Fruit fly (Drosophila melanogaster) whole organism, embryonic: ENCODE data around the gene CG15286.

Experiments used
- CG10209 ChIP-seq: fragments of 200-800 bp; sonication (Bioruptor generic); optimal IDR thresholded peaks from 3 replicates; lab custom pipeline; 2017; ENCODE audit warnings: missing biosample characterization, mild to moderate bottlenecking, missing genetic modification characterization, missing genetic modification reagents
- CG10321 ChIP-seq: fragments of 200-800 bp; sonication (Bioruptor generic); IDR thresholded peaks from 2 replicates; pipeline ENCODE4 v1.3.6; 2022; ENCODE audit warnings: missing biosample characterization, missing genetic modification characterization
- CG11504 ChIP-seq: fragments of 200-800 bp; sonication (Bioruptor generic); optimal IDR thresholded peaks from 3 replicates; lab custom pipeline; 2019; ENCODE audit warnings: missing biosample characterization, mild to moderate bottlenecking, missing genetic modification characterization, moderate library complexity
- CG12942 ChIP-seq: fragments of 200-800 bp; sonication (Bioruptor generic); optimal IDR thresholded peaks from 3 replicates; lab custom pipeline; 2016; ENCODE audit warnings: missing biosample characterization, missing genetic modification characterization
- CG13123 ChIP-seq: fragments of 200-800 bp; sonication (Bioruptor generic); optimal IDR thresholded peaks from 2 replicates; lab custom pipeline; 2016; ENCODE audit warnings: missing biosample characterization, missing genetic modification characterization
- CG1603 ChIP-seq: fragments of 200-800 bp; sonication (Bioruptor generic); optimal IDR thresholded peaks from 2 replicates; lab custom pipeline; 2019; ENCODE audit warnings: missing biosample characterization, mild to moderate bottlenecking, missing genetic modification characterization, moderate library complexity
- CG17802 ChIP-seq: fragments of 200-800 bp; sonication (Bioruptor generic); optimal IDR thresholded peaks from 2 replicates; lab custom pipeline; 2018; ENCODE audit warnings: missing biosample characterization, mild to moderate bottlenecking, missing genetic modification characterization, moderate library complexity
- CG18262 ChIP-seq: fragments of 200-800 bp; optimal IDR thresholded peaks from 3 replicates; lab custom pipeline; 2019; ENCODE audit warnings: missing biosample characterization, mild to moderate bottlenecking, missing genetic modification characterization, moderate library complexity
- CG2120 ChIP-seq: fragments of 200-800 bp; sonication (Bioruptor generic); optimal IDR thresholded peaks from 3 replicates; lab custom pipeline; 2016; ENCODE audit warnings: missing biosample characterization, missing genetic modification characterization
- CG2889 ChIP-seq: fragments of 200-800 bp; sonication (Bioruptor generic); IDR thresholded peaks from 3 replicates; pipeline ENCODE4 v1.3.6; 2022; ENCODE audit warnings: missing biosample characterization, missing genetic modification characterization
- CG4854 ChIP-seq: fragments of 200-800 bp; sonication (Bioruptor generic); optimal IDR thresholded peaks from 2 replicates; lab custom pipeline; 2016; ENCODE audit warnings: missing biosample characterization, missing genetic modification characterization, inconsistent platforms
- CG5180 ChIP-seq: fragments of 200-800 bp; sonication (Bioruptor generic); optimal IDR thresholded peaks from 3 replicates; lab custom pipeline; 2017; ENCODE audit warnings: missing biosample characterization, missing genetic modification characterization, mild to moderate bottlenecking, moderate library complexity, missing genetic modification reagents
- CG6654 ChIP-seq: fragments of 200-800 bp; sonication (Bioruptor generic); optimal IDR thresholded peaks from 2 replicates; lab custom pipeline; 2017; ENCODE audit warnings: missing biosample characterization, mild to moderate bottlenecking, missing genetic modification characterization
- CG7786 ChIP-seq: fragments of 200-800 bp; sonication (Bioruptor generic); optimal IDR thresholded peaks from 2 replicates; lab custom pipeline; 2016; ENCODE audit warnings: missing biosample characterization, missing genetic modification characterization
- CG8290 ChIP-seq, 3 experiments: fragments of 200-800 bp; sonication (Bioruptor generic); optimal IDR thresholded peaks; 2 replicates each; lab custom pipeline; 2016 to 2019; ENCODE audit warnings: missing biosample characterization in 3 of 3, missing genetic modification characterization in 3 of 3, mild to moderate bottlenecking in 2 of 3, moderate library complexity in 1 of 3
- CG9437 ChIP-seq: fragments of 200-800 bp; sonication (Bioruptor generic); optimal IDR thresholded peaks from 2 replicates; lab custom pipeline; 2018; ENCODE audit warnings: missing biosample characterization, mild to moderate bottlenecking, missing genetic modification characterization
- CG9817 ChIP-seq: fragments of 200-800 bp; sonication (Bioruptor generic); optimal IDR thresholded peaks from 2 replicates; lab custom pipeline; 2018; ENCODE audit warnings: missing biosample characterization, mild to moderate bottlenecking, missing genetic modification characterization, moderate library complexity
- D ChIP-seq, 2 experiments: fragments of 200-800 bp in 1 of 2; fragments of >200 bp in 1 of 2; sonication (Bioruptor generic) in 1 of 2; optimal IDR thresholded peaks; 2 replicates in 1 of 2; 3 replicates in 1 of 2; lab custom pipeline; 2017; ENCODE audit warnings: mild to moderate bottlenecking in 1 of 2, missing biosample characterization in 1 of 2, missing genetic modification characterization in 1 of 2, missing genetic modification reagents in 1 of 2
- D19B ChIP-seq: fragments of 200-800 bp; sonication (Bioruptor generic); optimal IDR thresholded peaks from 2 replicates; lab custom pipeline; 2017; ENCODE audit warnings: missing biosample characterization, mild to moderate bottlenecking, missing genetic modification characterization
- Dll ChIP-seq: fragments of 200-800 bp; sonication (Bioruptor generic); IDR thresholded peaks from 4 replicates; pipeline ENCODE4 v1.3.6; 2022; ENCODE audit warnings: missing biosample characterization, missing genetic modification characterization; ENCODE audit not compliant: partially characterized antibody
- HmgZ ChIP-seq: fragments of 200-800 bp; sonication (Bioruptor generic); optimal IDR thresholded peaks from 2 replicates; lab custom pipeline; 2018; ENCODE audit warnings: missing biosample characterization, mild to moderate bottlenecking, missing genetic modification characterization
- Hr51 ChIP-seq, 2 experiments: fragments of 200-800 bp; sonication (Bioruptor generic); optimal IDR thresholded peaks; 2 replicates in 1 of 2; 3 replicates in 1 of 2; lab custom pipeline; 2016 to 2018; ENCODE audit warnings: missing biosample characterization in 2 of 2, missing genetic modification characterization in 2 of 2, mild to moderate bottlenecking in 1 of 2, moderate library complexity in 1 of 2
- Mrtf ChIP-seq: fragments of 200-800 bp; sonication (Bioruptor generic); IDR thresholded peaks from 3 replicates; pipeline ENCODE4 v1.3.6; 2022; ENCODE audit warnings: missing biosample characterization, missing genetic modification characterization
- Poxn ChIP-seq: fragments of 200-800 bp; sonication (Bioruptor generic); IDR thresholded peaks from 2 replicates; pipeline ENCODE4 v1.3.6; 2022; ENCODE audit warnings: missing biosample characterization, missing genetic modification characterization
- Rx ChIP-seq: fragments of 200-800 bp; sonication (Bioruptor generic); IDR thresholded peaks from 2 replicates; pipeline ENCODE4 v1.3.6; 2022; ENCODE audit warnings: missing biosample characterization, missing genetic modification characterization
- Sox100B ChIP-seq: fragments of 200-800 bp; sonication (Bioruptor generic); optimal IDR thresholded peaks from 3 replicates; lab custom pipeline; 2018; ENCODE audit warnings: missing biosample characterization, mild to moderate bottlenecking, missing genetic modification characterization
- Xrp1 ChIP-seq: fragments of 200-800 bp; sonication (Bioruptor generic); IDR thresholded peaks from 2 replicates; pipeline ENCODE4 v1.3.6; 2022; ENCODE audit warnings: missing biosample characterization, missing genetic modification characterization
- abd-A ChIP-seq: fragments of 200-800 bp; sonication (Bioruptor generic); optimal IDR thresholded peaks from 3 replicates; lab custom pipeline; 2019; ENCODE audit warnings: missing biosample characterization, mild to moderate bottlenecking, missing genetic modification characterization, moderate library complexity
- ac ChIP-seq: fragments of 200-800 bp; sonication (Bioruptor generic); optimal IDR thresholded peaks from 3 replicates; lab custom pipeline; 2017; ENCODE audit warnings: missing biosample characterization, mild to moderate bottlenecking, missing genetic modification characterization
- bab2 ChIP-seq: fragments of 200-800 bp; sonication (Bioruptor generic); optimal IDR thresholded peaks from 2 replicates; lab custom pipeline; 2016; ENCODE audit warnings: missing biosample characterization, missing genetic modification characterization
- ci ChIP-seq: fragments of 200-800 bp; sonication (Bioruptor generic); IDR thresholded peaks from 3 replicates; pipeline ENCODE4 v1.3.6; 2022; ENCODE audit warnings: missing biosample characterization, missing genetic modification characterization
- dmrt99B ChIP-seq: fragments of 200-800 bp; sonication (Bioruptor generic); optimal IDR thresholded peaks from 2 replicates; lab custom pipeline; 2018; ENCODE audit warnings: missing biosample characterization, mild to moderate bottlenecking, missing genetic modification characterization, moderate library complexity
- dpn ChIP-seq, 2 experiments: fragments of 200-800 bp; sonication (Bioruptor generic); optimal IDR thresholded peaks; 3 replicates each; lab custom pipeline; 2016; ENCODE audit warnings: missing biosample characterization in 2 of 2, missing genetic modification characterization in 2 of 2
- esg ChIP-seq: fragments of 200-800 bp; sonication (Bioruptor generic); conservative IDR thresholded peaks from 2 replicates; pipeline ENCODE4 v1.3.6; 2022; ENCODE audit warnings: missing biosample characterization, missing genetic modification characterization
- eve ChIP-seq, 2 experiments: fragments of >200 bp; optimal IDR thresholded peaks; 2 replicates each; lab custom pipeline; 2017; ENCODE audit warnings: missing biosample characterization in 2 of 2, missing genetic modification characterization in 2 of 2
- gcm2 ChIP-seq: fragments of 200-800 bp; sonication (Bioruptor generic); optimal IDR thresholded peaks from 2 replicates; lab custom pipeline; 2016; ENCODE audit warnings: missing biosample characterization, missing genetic modification characterization
- gem ChIP-seq: fragments of 200-800 bp; sonication (Bioruptor generic); optimal IDR thresholded peaks from 2 replicates; lab custom pipeline; 2019; ENCODE audit warnings: missing biosample characterization, mild to moderate bottlenecking, missing genetic modification characterization, moderate library complexity
- grau ChIP-seq: fragments of 200-800 bp; optimal IDR thresholded peaks from 3 replicates; lab custom pipeline; 2019; ENCODE audit warnings: missing biosample characterization, mild to moderate bottlenecking, missing genetic modification characterization, moderate library complexity
- gsb-n ChIP-seq: fragments of 200-800 bp; sonication (Bioruptor generic); optimal IDR thresholded peaks from 3 replicates; lab custom pipeline; 2018; ENCODE audit warnings: missing biosample characterization, mild to moderate bottlenecking, missing genetic modification characterization
- jumu ChIP-seq: fragments of 200-800 bp; sonication (Bioruptor generic); optimal IDR thresholded peaks from 3 replicates; lab custom pipeline; 2016; ENCODE audit warnings: missing biosample characterization, missing genetic modification characterization
- knrl ChIP-seq: fragments of 200-800 bp; sonication (Bioruptor generic); IDR thresholded peaks from 3 replicates; pipeline ENCODE4 v1.3.6; 2022; ENCODE audit warnings: missing biosample characterization, missing genetic modification characterization; ENCODE audit not compliant: partially characterized antibody
- lov ChIP-seq, 2 experiments: fragments of 200-800 bp in 1 of 2; fragments of >200 bp in 1 of 2; sonication (Bioruptor generic) in 1 of 2; IDR thresholded peaks in 1 of 2; optimal IDR thresholded peaks in 1 of 2; 2 replicates in 1 of 2; 3 replicates in 1 of 2; pipeline versions ENCODE4 v1.3.6 to Lab custom; 2017 to 2022; ENCODE audit warnings: missing biosample characterization in 1 of 2, missing genetic modification characterization in 1 of 2
- oc ChIP-seq: fragments of 200-800 bp; sonication (Bioruptor generic); optimal IDR thresholded peaks from 2 replicates; lab custom pipeline; 2018; ENCODE audit warnings: missing biosample characterization, mild to moderate bottlenecking, missing genetic modification characterization, moderate library complexity
- ssp ChIP-seq: fragments of 200-800 bp; sonication (Bioruptor generic); IDR thresholded peaks from 2 replicates; pipeline ENCODE4 v1.3.6; 2022; ENCODE audit warnings: missing biosample characterization, missing genetic modification characterization
- toy ChIP-seq: fragments of 200-800 bp; sonication (Bioruptor generic); IDR thresholded peaks from 2 replicates; pipeline ENCODE4 v1.3.6; 2022; ENCODE audit warnings: missing biosample characterization, missing genetic modification characterization
- zfh1 ChIP-seq: fragments of 200-800 bp; sonication (Bioruptor generic); IDR thresholded peaks from 3 replicates; pipeline ENCODE4 v1.3.6; 2022; ENCODE audit warnings: missing biosample characterization, missing genetic modification characterization

Gene CG15286

dm6 chr2L:14355033-14355851, 17.2 kb downstream of the CG15286 start, which contains the start of gene Rab14 (continued):
- peak; percentile 69 for TF ChIP-seq Mrtf (GFP tag; lab: Robert Waterston, UW)
- TF ChIP-seq CG2889 (GFP tag; lab: Robert Waterston, UW), result peak; percentile 70
- TF ChIP-seq zfh1 (GFP tag; lab: Robert Waterston, UW), result peak; percentile 85
- TF ChIP-seq CG13123 (GFP tag; lab: Kevin White, UChicago), result no peak
- TF ChIP-seq dpn (GFP tag; optimal IDR thresholded peaks at IDR 0.05; lab: Kevin White, UChicago), result peak; percentile 60 to 82
- TF ChIP-seq gem, result peak; percentile 91
- TF ChIP-seq Hr51 (GFP tag; optimal IDR thresholded peaks at IDR 0.05; lab: Kevin White, UChicago), result peak; percentile 68 to 90
- peak; percentile 65 for TF ChIP-seq CG12942 (GFP tag; lab: Kevin White, UChicago)
- TF ChIP-seq gcm2 (GFP tag; lab: Kevin White, UChicago), result peak; percentile 30
- TF ChIP-seq Dll (GFP tag; lab: Robert Waterston, UW), result peak; percentile 83
- peak; percentile 27 for TF ChIP-seq ac (GFP tag; lab: Kevin White, UChicago)
- peak; percentile 80 for TF ChIP-seq bab2 (GFP tag; lab: Kevin White, UChicago)
- TF ChIP-seq grau, result peak; percentile 84
- peak; percentile 60 for TF ChIP-seq CG5180 (GFP tag; lab: Kevin White, UChicago)
- peak; percentile 74 for TF ChIP-seq esg
- peak; percentile 85 for TF ChIP-seq CG9817
- TF ChIP-seq CG9437 (GFP tag; lab: Kevin White, UChicago), result peak; percentile 76
- TF ChIP-seq abd-A, result peak; percentile 22
- TF ChIP-seq gsb-n (tag; lab: Kevin White, UChicago), result peak; percentile 63
- peak; percentile 76 for TF ChIP-seq CG4854
- TF ChIP-seq CG10209 (GFP tag; lab: Kevin White, UChicago), result peak; percentile 81
- TF ChIP-seq CG8290 (GFP tag; optimal IDR thresholded peaks at IDR 0.05; lab: Kevin White, UChicago), result peak; percentile 31
- TF ChIP-seq CG8290 (tag; optimal IDR thresholded peaks at IDR 0.05; lab: Kevin White, UChicago), result peak in 1 of 2 experiments; percentile 78
- peak; percentile 74 for TF ChIP-seq CG1603 (tag; lab: Kevin White, UChicago)
- peak; percentile 83 for TF ChIP-seq dmrt99B (tag; lab: Kevin White, UChicago)
- TF ChIP-seq HmgZ, result peak; percentile 73
- no peak for TF ChIP-seq lov (optimal IDR thresholded peaks at IDR 0.05; lab: Kevin White, UChicago)
- TF ChIP-seq lov (GFP tag; IDR thresholded peaks at IDR 0.05; lab: Robert Waterston, UW), result peak; percentile 59; the same call in 1 of the 3 replicates
- peak; percentile 35 for TF ChIP-seq CG6654 (GFP tag; lab: Kevin White, UChicago)
- peak; percentile 83 for TF ChIP-seq knrl (GFP tag; lab: Robert Waterston, UW)
- peak; percentile 82 for TF ChIP-seq oc (tag; lab: Kevin White, UChicago)
- peak; percentile 47 for TF ChIP-seq CG17802
- peak; percentile 65 for TF ChIP-seq CG7786 (GFP tag; lab: Kevin White, UChicago)
- TF ChIP-seq Xrp1 (GFP tag; lab: Robert Waterston, UW), result peak; percentile 83
- peak; percentile 59 for TF ChIP-seq jumu (GFP tag; lab: Kevin White, UChicago)
- peak; percentile 89 for TF ChIP-seq CG2120 (GFP tag; lab: Kevin White, UChicago)
- TF ChIP-seq CG11504, result peak; percentile 87
- TF ChIP-seq Sox100B (GFP tag; lab: Kevin White, UChicago), result peak; percentile 66
- TF ChIP-seq D19B (GFP tag; lab: Kevin White, UChicago), result peak; percentile 89
- TF ChIP-seq Rx (GFP tag; lab: Robert Waterston, UW), result peak; percentile 62; the same call in 1 of the 2 replicates
- TF ChIP-seq ci (GFP tag; lab: Robert Waterston, UW), result peak; percentile 91
- peak; percentile 80 for TF ChIP-seq CG18262 (tag; lab: Kevin White, UChicago)
- peak; percentile 24; the same call in 1 of the 2 replicates for TF ChIP-seq ssp (GFP tag; lab: Robert Waterston, UW)
- no peak for TF ChIP-seq toy
- no peak for TF ChIP-seq Poxn
- no peak for TF ChIP-seq eve (GFP tag; optimal IDR thresholded peaks at IDR 0.05; lab: Kevin White, UChicago)
- TF ChIP-seq D (optimal IDR thresholded peaks at IDR 0.05; lab: Kevin White, UChicago), result peak; percentile 89
- peak; percentile 65 for TF ChIP-seq D (GFP tag; optimal IDR thresholded peaks at IDR 0.05; lab: Kevin White, UChicago)
- peak; percentile 62 for TF ChIP-seq CG10321 (GFP tag; lab: Robert Waterston, UW)
